Worm (Caenorhabditis elegans): ENCODE measurements around the gene F31F4.17.

Gene F31F4.17

DNA sequence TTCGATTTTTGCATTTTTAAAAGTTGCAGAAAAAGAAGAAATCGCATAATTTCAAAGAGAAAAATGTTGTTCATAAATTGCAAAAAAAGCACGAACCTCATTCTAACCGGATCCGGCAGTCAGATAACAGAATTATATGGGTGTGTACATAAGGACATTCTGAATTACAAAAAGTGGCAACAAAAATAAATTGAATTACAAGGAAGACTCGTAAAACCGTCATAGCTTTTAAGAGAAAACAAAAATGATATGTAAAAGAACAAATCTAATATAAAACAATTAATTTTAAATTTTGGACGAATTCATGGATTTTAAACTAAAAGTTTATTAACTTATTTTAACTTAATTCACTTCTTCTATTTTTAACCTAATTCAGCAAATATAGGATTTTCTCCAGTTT, at the start of gene F31F4.17:
F31F4.17 (minus strand) TSS at position 101 of the 400 bp plus-strand sequence.
- no peak for TF ChIP-seq unc-62 (GFP tag; optimal IDR thresholded peaks at IDR 0.05 in 1 of 2)
- TF ChIP-seq unc-62 (tag; optimal IDR thresholded peaks at IDR 0.05): no peak
- TF ChIP-seq nhr-28 (tag; optimal IDR thresholded peaks at IDR 0.05): no peak
- TF ChIP-seq ceh-20 (GFP tag; IDR thresholded peaks at IDR 0.05): no peak
- TF ChIP-seq nhr-25 (tag; optimal IDR thresholded peaks at IDR 0.05; ENCODE audit: borderline replicate concordance, insufficient read depth): no peak
- TF ChIP-seq ztf-7 (tag; optimal IDR thresholded peaks at IDR 0.05): no peak
- TF ChIP-seq nhr-111 (GFP tag; optimal IDR thresholded peaks at IDR 0.05): no peak
- no peak for TF ChIP-seq daf-16 (GFP tag; optimal IDR thresholded peaks at IDR 0.05)
- no peak for TF ChIP-seq daf-16 (tag; optimal IDR thresholded peaks at IDR 0.05)
- TF ChIP-seq madf-5 (GFP tag; IDR thresholded peaks at IDR 0.05): no peak
- TF ChIP-seq vab-7 (GFP tag; IDR thresholded peaks at IDR 0.05): no peak
- TF ChIP-seq mdt-29 (GFP tag; IDR thresholded peaks at IDR 0.05): no peak
- TF ChIP-seq fkh-10 (GFP tag; optimal IDR thresholded peaks at IDR 0.05): no peak
- no peak for TF ChIP-seq egl-43 (GFP tag; IDR thresholded peaks at IDR 0.05)
- TF ChIP-seq saeg-2 (GFP tag; IDR thresholded peaks at IDR 0.05): no peak
- TF ChIP-seq spr-3 (GFP tag; optimal IDR thresholded peaks at IDR 0.05): no peak
- TF ChIP-seq pha-4 (GFP tag; IDR thresholded peaks at IDR 0.05): no peak
- no peak for TF ChIP-seq pha-4 (tag; optimal IDR thresholded peaks at IDR 0.05)
- TF ChIP-seq cey-2 (tag; optimal IDR thresholded peaks at IDR 0.05; ENCODE audit: borderline replicate concordance, insufficient read depth): no peak
- TF ChIP-seq dmd-6 (GFP tag; IDR thresholded peaks at IDR 0.05): no peak
- no peak for TF ChIP-seq php-3 (GFP tag; IDR thresholded peaks at IDR 0.05)
- no peak for TF ChIP-seq set-16 (GFP tag; IDR thresholded peaks at IDR 0.05)
- TF ChIP-seq F44E2.7 (GFP tag; IDR thresholded peaks at IDR 0.05): no peak

DNA sequence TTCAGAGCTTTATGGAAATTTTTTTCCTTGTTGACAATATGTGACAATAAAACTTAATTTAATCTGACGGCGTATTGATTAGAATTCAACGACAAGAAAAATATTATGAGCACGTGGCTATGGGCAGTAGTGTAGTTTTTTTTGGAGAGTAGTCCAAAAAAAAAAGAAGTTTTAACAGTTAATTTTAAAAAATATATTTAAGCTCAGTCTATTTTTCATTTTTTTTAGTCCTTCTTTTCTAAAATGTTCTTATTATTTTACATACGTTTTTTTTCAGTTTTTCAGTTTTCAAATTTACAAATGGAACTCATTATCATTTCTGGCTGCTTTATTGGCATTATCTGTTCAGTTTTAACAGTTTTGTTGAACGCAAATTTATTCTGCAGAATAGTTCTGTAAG, 48.7 kb upstream of the F31F4.17 start, which contains the start of gene srbc-39:
srbc-39 (plus strand) TSS at position 301 of the 400 bp plus-strand sequence.
- no peak for TF ChIP-seq nhr-41 (GFP tag; IDR thresholded peaks at IDR 0.05)
- no peak for TF ChIP-seq tag-97 (GFP tag; IDR thresholded peaks at IDR 0.05)
- TF ChIP-seq egl-43 (GFP tag; IDR thresholded peaks at IDR 0.05): no peak
- no peak for TF ChIP-seq hif-1 (tag; optimal IDR thresholded peaks at IDR 0.05)
- TF ChIP-seq F37D6.2 (tag; optimal IDR thresholded peaks at IDR 0.05): no peak
- TF ChIP-seq dmd-9 (GFP tag; IDR thresholded peaks at IDR 0.05): no peak
- TF ChIP-seq nhr-102 (tag; optimal IDR thresholded peaks at IDR 0.05): no peak
- TF ChIP-seq ztf-7 (tag; optimal IDR thresholded peaks at IDR 0.05): no peak
- TF ChIP-seq unc-62 (GFP tag; optimal IDR thresholded peaks at IDR 0.05 in 1 of 2): no peak
- no peak for TF ChIP-seq unc-62 (tag; optimal IDR thresholded peaks at IDR 0.05)
- no peak for TF ChIP-seq nhr-77 (tag; optimal IDR thresholded peaks at IDR 0.05)
- TF ChIP-seq unc-39 (tag; optimal IDR thresholded peaks at IDR 0.05): no peak
- TF ChIP-seq F10B5.3 (tag; optimal IDR thresholded peaks at IDR 0.05): no peak

DNA sequence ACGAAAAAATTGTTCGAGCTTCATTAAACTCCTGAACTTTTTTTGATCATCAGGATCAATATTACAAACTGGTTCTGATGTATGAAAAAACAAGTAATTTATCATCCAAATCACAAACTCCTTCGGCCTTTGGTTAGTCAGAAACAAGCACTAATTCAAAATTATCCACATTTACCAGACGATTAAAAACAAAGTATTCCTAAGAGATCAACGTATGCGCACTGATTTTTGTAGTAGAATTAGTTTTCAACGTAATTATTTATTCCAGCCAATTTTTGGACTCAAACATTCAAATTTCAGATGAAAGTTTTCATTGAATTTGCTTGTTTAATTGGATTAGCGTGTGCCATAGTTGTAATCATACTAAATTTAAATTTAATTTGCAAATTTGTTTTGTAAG, 46.8 kb upstream of the F31F4.17 start, which contains the start of gene srbc-38:
srbc-38 (plus strand) TSS at position 301 of the 400 bp plus-strand sequence.
- no peak for TF ChIP-seq lin-13 (GFP tag; optimal IDR thresholded peaks at IDR 0.05)
- no peak for TF ChIP-seq egl-43 (GFP tag; IDR thresholded peaks at IDR 0.05)
- no peak for TF ChIP-seq ceh-44 (GFP tag; IDR thresholded peaks at IDR 0.05)
- no peak for TF ChIP-seq D1046.2 (GFP tag; IDR thresholded peaks at IDR 0.05)
- no peak for TF ChIP-seq hmg-1.1 (GFP tag; IDR thresholded peaks at IDR 0.05)
- no peak for TF ChIP-seq spr-3 (GFP tag; optimal IDR thresholded peaks at IDR 0.05)
- TF ChIP-seq aha-1 (tag): no peak
- TF ChIP-seq mep-1 (tag; optimal IDR thresholded peaks at IDR 0.05): no peak
- no peak for TF ChIP-seq lin-38 (GFP tag; IDR thresholded peaks at IDR 0.05)
- no peak for TF ChIP-seq sdz-12 (GFP tag; optimal IDR thresholded peaks at IDR 0.05)
- no peak for TF ChIP-seq fkh-10 (GFP tag; optimal IDR thresholded peaks at IDR 0.05)
- no peak for TF ChIP-seq mxl-3 (GFP tag; optimal IDR thresholded peaks at IDR 0.05)
- no peak for TF ChIP-seq Y105C5A.15 (GFP tag; IDR thresholded peaks at IDR 0.05)
- no peak for TF ChIP-seq jun-1 (tag; optimal IDR thresholded peaks at IDR 0.05)
- no peak for TF ChIP-seq madf-9 (GFP tag; conservative IDR thresholded peaks at IDR 0.05)

Data from whole organism, L4 larva.